Worm (Caenorhabditis elegans): Measurements from ENCODE around the gene F59B2.12.

The F59B2.12 gene

DNA sequence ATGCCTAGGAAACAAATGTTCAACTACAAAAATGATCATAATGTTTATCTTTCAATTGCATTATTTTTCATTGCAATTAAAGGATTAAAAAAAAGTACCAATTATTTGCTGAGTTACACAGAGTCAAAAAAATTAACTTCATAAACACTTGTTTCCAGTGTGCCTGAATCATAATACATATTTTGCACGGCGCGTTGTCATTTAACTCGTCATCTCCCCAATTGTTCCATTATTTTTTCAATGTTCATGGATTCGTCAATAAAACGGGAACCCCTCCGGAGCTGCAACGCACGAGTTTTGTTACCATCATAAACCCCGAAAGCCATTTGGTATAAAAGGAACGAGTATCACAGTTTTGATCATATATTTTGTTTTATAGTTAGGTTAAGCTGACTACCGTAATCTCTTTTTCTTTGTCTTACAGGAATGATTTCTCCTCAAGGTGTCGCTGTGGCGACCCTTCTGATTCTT lies at the start of gene F59B2.12:
TSS of gene F59B2.12 (plus strand) at position 421 of the 471 bp plus-strand sequence.
- TF ChIP-seq ceh-13 (GFP tag; optimal IDR thresholded peaks at IDR 0.05) (no peak), ama-1 (optimal IDR thresholded peaks at IDR 0.05) (no peak), hmg-4 (GFP tag; optimal IDR thresholded peaks at IDR 0.05) (no peak), ceh-36 (tag; optimal IDR thresholded peaks at IDR 0.05) (no peak), ets-7 (tag; optimal IDR thresholded peaks at IDR 0.05) (no peak), tbx-37 (GFP tag; conservative IDR thresholded peaks at IDR 0.05) (no peak), pes-1 (GFP tag; IDR thresholded peaks at IDR 0.05) (no peak), hnd-1 (tag; optimal IDR thresholded peaks at IDR 0.05) (no peak), tbx-11 (GFP tag; IDR thresholded peaks at IDR 0.05) (no peak), sea-1 (GFP tag; conservative IDR thresholded peaks at IDR 0.05) (no peak), tra-4 (tag; optimal IDR thresholded peaks at IDR 0.05) (no peak), F13C5.2 (tag; optimal IDR thresholded peaks at IDR 0.05) (no peak), aly-1 (tag; optimal IDR thresholded peaks at IDR 0.05) (no peak)

- TF ChIP-seq aly-1 (tag; optimal IDR thresholded peaks at IDR 0.05) (no peak), ceh-13 (GFP tag; optimal IDR thresholded peaks at IDR 0.05) (no peak), ets-7 (tag; optimal IDR thresholded peaks at IDR 0.05) (no peak), tbx-11 (GFP tag; IDR thresholded peaks at IDR 0.05) (no peak), ama-1 (optimal IDR thresholded peaks at IDR 0.05) (no peak), tbx-37 (GFP tag; conservative IDR thresholded peaks at IDR 0.05) (peak; percentile 53; the same call in 1 of the 2 replicates), hnd-1 (tag; optimal IDR thresholded peaks at IDR 0.05) (no peak), B0310.2 (tag; optimal IDR thresholded peaks at IDR 0.05) (no peak), tra-4 (tag; optimal IDR thresholded peaks at IDR 0.05) (no peak)
These were observed 49.8 kb upstream of the F59B2.12 start, which contains the start of the genes bud-13 and rpap-2 for ce11 chrIII:8967639-8968038. Gene bud-13, minus strand, starts transcription at chrIII:8967727. Gene rpap-2, plus strand, starts transcription at chrIII:8967967.

- TF ChIP-seq ceh-13 (GFP tag; optimal IDR thresholded peaks at IDR 0.05) (no peak), tbx-11 (GFP tag; IDR thresholded peaks at IDR 0.05) (no peak), tra-4 (tag; optimal IDR thresholded peaks at IDR 0.05) (no peak), hmbx-1 (tag; optimal IDR thresholded peaks at IDR 0.05) (no peak), ceh-36 (tag; optimal IDR thresholded peaks at IDR 0.05) (peak; percentile 17), B0310.2 (tag; optimal IDR thresholded peaks at IDR 0.05) (no peak), scrt-1 (GFP tag; IDR thresholded peaks at IDR 0.05) (no peak), flt-1 (GFP tag; IDR thresholded peaks at IDR 0.05) (0 out of 2 replicates have a peak, but pooled peaks have one; percentile 31), ets-7 (tag; optimal IDR thresholded peaks at IDR 0.05) (peak; percentile 13), F13C5.2 (tag; optimal IDR thresholded peaks at IDR 0.05) (peak; percentile 84), ama-1 (optimal IDR thresholded peaks at IDR 0.05) (no peak), pes-1 (GFP tag; IDR thresholded peaks at IDR 0.05) (peak; percentile 70), hnd-1 (tag; optimal IDR thresholded peaks at IDR 0.05) (peak; percentile 17), tbx-37 (GFP tag; conservative IDR thresholded peaks at IDR 0.05) (peak; percentile 61), sea-1 (GFP tag; conservative IDR thresholded peaks at IDR 0.05) (no peak), aly-1 (tag; optimal IDR thresholded peaks at IDR 0.05) (no peak)
These were observed 46.0 kb upstream of the F59B2.12 start, which contains the start of the genes eif-3.D and R08D7.4 for ce11 chrIII:8971255-8972020. Gene eif-3.D, minus strand, starts transcription at chrIII:8971578. Gene R08D7.4, plus strand, starts transcription at chrIII:8971892.

DNA sequence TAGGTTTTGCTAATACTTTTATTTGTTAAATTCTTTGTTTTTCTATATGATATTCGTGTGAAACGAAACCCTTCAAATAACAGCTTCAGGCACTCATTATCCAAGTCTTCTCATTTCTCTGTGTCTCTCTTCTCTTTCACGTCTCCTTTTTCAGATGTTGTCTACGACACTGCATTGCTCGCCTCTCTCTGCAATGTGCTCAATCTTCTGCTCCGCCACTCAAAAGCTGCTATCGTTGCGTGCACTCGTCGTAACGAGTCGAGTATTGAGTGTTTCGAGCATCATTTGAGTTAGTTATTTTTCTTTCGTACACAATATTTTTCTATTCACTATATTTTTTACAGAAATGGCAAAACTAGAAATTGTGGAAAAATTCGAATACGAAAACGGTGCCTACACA lies 44.2 kb upstream of the F59B2.12 start:
- no peak for TF ChIP-seq B0310.2 (tag; optimal IDR thresholded peaks at IDR 0.05)
- TF ChIP-seq sea-1 (GFP tag; conservative IDR thresholded peaks at IDR 0.05): no peak
- no peak for TF ChIP-seq hmg-4 (GFP tag; optimal IDR thresholded peaks at IDR 0.05)
- TF ChIP-seq scrt-1 (GFP tag; IDR thresholded peaks at IDR 0.05): no peak
- TF ChIP-seq F13C5.2 (tag; optimal IDR thresholded peaks at IDR 0.05): no peak
- TF ChIP-seq tbx-11 (GFP tag; IDR thresholded peaks at IDR 0.05): no peak
- no peak for TF ChIP-seq ama-1 (optimal IDR thresholded peaks at IDR 0.05)
- no peak for TF ChIP-seq hmbx-1 (tag; optimal IDR thresholded peaks at IDR 0.05)

ce11 chrIII:8973826-8974225 lies 43.6 kb upstream of the F59B2.12 start, which contains the start of gene R08D7.5:
Gene R08D7.5, plus strand, starts transcription at chrIII:8974126.
- TF ChIP-seq F13C5.2 (tag; optimal IDR thresholded peaks at IDR 0.05): no peak
- TF ChIP-seq scrt-1 (GFP tag; IDR thresholded peaks at IDR 0.05): no peak
- TF ChIP-seq sea-1 (GFP tag; conservative IDR thresholded peaks at IDR 0.05): no peak

DNA sequence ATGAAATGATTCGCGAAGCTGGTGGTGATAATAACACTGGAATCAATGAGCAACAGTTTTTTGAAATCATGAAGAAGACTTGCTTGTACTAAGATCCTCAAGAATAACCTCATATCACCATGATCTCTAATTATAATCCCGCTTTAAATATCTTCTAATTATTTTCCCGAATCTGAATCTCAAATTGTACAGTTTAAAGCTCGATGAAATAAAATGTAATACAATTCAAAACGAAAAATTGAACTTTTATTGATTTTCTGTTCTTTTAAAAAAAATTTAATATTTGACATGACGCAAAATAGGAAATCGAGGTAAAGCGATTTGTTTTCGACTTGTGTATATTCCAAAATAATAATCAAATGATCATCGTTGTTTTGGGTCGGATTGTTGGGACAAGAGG lies 42.6 kb upstream of the F59B2.12 start:
- TF ChIP-seq ama-1 (optimal IDR thresholded peaks at IDR 0.05) (no peak), aly-1 (tag; optimal IDR thresholded peaks at IDR 0.05) (no peak), hmbx-1 (tag; optimal IDR thresholded peaks at IDR 0.05) (no peak)

DNA sequence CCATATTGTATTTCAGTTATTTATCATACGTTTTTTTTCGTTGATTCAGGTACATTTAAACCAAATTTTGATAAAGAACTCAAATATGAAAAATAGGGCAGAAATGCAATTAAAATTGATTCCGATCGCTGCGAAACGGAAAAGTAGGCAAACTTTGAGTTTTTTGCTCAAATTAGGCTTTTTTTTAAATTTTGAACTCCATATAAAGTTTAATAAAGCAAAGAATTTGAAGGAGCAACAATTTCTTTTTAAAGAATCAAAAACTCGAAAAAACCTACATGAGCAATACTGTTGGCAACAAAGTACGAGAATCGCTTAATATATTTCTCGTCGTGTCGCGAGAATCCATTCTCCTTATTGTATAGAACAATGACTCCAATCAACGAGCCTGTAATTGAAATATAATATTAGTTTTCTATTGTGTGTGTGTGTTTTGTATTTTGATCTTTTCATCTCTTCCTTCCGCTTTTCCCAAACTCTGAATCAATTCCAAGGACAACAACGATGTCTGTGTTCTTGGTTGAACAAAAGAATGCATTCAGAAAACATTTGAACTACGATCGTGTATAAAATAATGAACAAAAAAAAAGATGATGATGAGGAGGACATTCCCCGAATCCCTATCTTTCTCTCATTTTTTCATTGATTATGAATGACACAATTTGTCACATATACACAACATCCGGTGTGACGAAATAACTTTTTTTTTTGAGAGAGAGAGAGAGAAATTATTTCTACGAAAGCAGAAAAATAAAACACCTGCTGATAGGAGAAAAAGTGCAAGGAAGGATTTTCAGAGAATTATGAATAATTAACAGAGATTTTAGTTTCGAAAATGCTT lies 38.7 kb upstream of the F59B2.12 start:
- TF ChIP-seq tbx-11 (GFP tag; IDR thresholded peaks at IDR 0.05): no peak
- no peak for TF ChIP-seq scrt-1 (GFP tag; IDR thresholded peaks at IDR 0.05)

ce11 chrIII:8980892-8981291 lies 36.5 kb upstream of the F59B2.12 start:
- TF ChIP-seq ama-1 (optimal IDR thresholded peaks at IDR 0.05): no peak
